Fruit fly (Drosophila melanogaster) whole organism: ENCODE data around the gene pinta.

Experiments used
- Dll ChIP-seq: fragments of >200 bp; optimal IDR thresholded peaks from 2 replicates; lab custom pipeline; 2017
- EcR ChIP-seq, 2 experiments: fragments of >200 bp; optimal IDR thresholded peaks; 2 replicates each; lab custom pipeline; 2017; ENCODE audit warnings: missing biosample characterization in 2 of 2, missing genetic modification characterization in 2 of 2, missing genetic modification reagents in 2 of 2

DNA sequence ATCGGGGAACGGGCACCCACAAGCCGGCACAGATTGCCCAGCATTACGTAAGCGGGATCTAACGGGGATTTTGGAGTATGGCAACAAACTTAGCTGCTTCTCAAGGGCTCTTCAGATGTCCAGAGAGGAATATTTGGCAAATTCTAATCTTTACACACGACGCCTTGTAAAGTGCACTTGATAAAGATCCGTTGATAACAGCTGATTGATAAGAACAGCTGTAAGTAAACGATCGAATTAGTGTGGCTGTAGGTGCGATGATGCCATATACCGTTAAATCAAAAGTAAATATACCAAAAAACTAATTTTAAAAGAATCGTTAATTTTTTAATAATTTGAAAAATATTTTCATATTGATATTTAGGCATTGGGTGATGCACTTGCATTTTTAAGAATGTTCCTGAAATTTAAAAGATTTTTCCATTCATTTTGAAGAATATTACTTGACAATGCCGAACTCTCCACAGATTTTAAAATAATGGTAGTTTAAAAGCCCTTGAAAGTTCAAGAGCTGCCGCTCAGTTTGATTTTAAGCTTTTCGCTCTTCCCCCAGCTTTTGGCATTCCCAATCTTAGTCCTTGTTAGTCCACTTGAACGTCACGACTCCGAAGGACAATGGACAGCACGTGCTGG lies 43.3 kb upstream of the pinta start, which contains the start of the genes CG5377 and Nrx-1:
- TF ChIP-seq EcR (GFP tag; optimal IDR thresholded peaks at IDR 0.05; lab: Kevin White, UChicago) = no peak
- no peak for TF ChIP-seq Dll
